Worm (Caenorhabditis elegans): ENCODE data around the gene F22F4.9.

The F22F4.9 gene

ce11 chrX:5987910-5988309 is 11.4 kb downstream of the F22F4.9 start:
- TF ChIP-seq pha-4 (GFP tag; IDR thresholded peaks at IDR 0.05) (no peak), pha-4 (tag; optimal IDR thresholded peaks at IDR 0.05) (no peak)

ce11 chrX:5985720-5986119 is 13.6 kb downstream of the F22F4.9 start:
- TF ChIP-seq attf-4 (tag; optimal IDR thresholded peaks at IDR 0.05), result no peak
- TF ChIP-seq tag-97 (GFP tag; IDR thresholded peaks at IDR 0.05), result no peak
- no peak for TF ChIP-seq php-3 (GFP tag; IDR thresholded peaks at IDR 0.05)
- TF ChIP-seq pqm-1 (tag; optimal IDR thresholded peaks at IDR 0.05), result peak; percentile 32
- no peak for TF ChIP-seq F37D6.2 (tag; optimal IDR thresholded peaks at IDR 0.05)
- TF ChIP-seq fos-1 (tag; optimal IDR thresholded peaks at IDR 0.05), result no peak
- no peak for TF ChIP-seq ctbp-1 (GFP tag; IDR thresholded peaks at IDR 0.05)
- TF ChIP-seq ceh-62 (tag; optimal IDR thresholded peaks at IDR 0.05), result no peak
- peak; percentile 6 for TF ChIP-seq hlh-11 (tag; optimal IDR thresholded peaks at IDR 0.05)
- no peak for TF ChIP-seq ztf-7 (tag; optimal IDR thresholded peaks at IDR 0.05)
- TF ChIP-seq tra-1 (GFP tag; IDR thresholded peaks at IDR 0.05), result no peak
- TF ChIP-seq nhr-28 (tag; optimal IDR thresholded peaks at IDR 0.05), result peak; percentile 20

DNA sequence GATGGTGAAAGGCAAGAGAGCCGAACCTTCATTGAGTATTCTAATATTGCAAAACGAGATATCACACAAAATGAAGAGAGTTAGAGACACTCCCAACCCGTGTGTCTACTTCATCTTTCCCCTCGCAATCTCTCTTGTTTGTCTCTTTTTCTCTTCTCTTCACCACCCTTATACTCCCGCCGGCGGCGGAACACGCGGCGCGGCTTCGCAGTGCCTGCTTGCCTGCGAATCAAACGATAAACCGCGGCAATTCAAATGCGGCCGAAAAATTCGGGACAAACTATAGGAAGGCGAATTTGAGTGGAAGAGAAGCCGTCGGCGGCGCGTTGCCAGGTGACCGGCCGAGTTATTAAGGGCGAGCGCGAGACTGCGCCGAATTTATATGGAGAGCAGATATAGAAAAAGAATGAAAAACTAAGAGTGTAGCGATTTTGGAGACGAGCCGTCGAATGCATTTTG is 14.7 kb downstream of the F22F4.9 start, which contains the start of gene klp-13:
Gene klp-13 (plus strand): TSS at position 409 of the 459 bp plus-strand sequence.
- no peak for TF ChIP-seq R02D3.7 (tag; optimal IDR thresholded peaks at IDR 0.05)
- peak; percentile 81 for TF ChIP-seq dmd-6 (GFP tag; IDR thresholded peaks at IDR 0.05)
- 0 out of 2 replicates have a peak, but pooled peaks have one; percentile 27 for TF ChIP-seq lin-1 (GFP tag; IDR thresholded peaks at IDR 0.05)
- TF ChIP-seq madf-9 (GFP tag; conservative IDR thresholded peaks at IDR 0.05), result peak; percentile 68; the same call in 1 of the 2 replicates
- TF ChIP-seq hif-1 (tag; optimal IDR thresholded peaks at IDR 0.05), result peak in 1 of 2 experiments; percentile 86
- no peak for TF ChIP-seq F49E8.2 (tag; optimal IDR thresholded peaks at IDR 0.05; ENCODE audit: borderline replicate concordance)
- TF ChIP-seq sdz-12 (GFP tag; optimal IDR thresholded peaks at IDR 0.05), result no peak
- peak; percentile 60 for TF ChIP-seq zfp-2 (tag; optimal IDR thresholded peaks at IDR 0.05)
- peak; percentile 7 to 87 for TF ChIP-seq lsy-2 (tag; optimal IDR thresholded peaks at IDR 0.05)
- no peak for TF ChIP-seq arid-1 (GFP tag; conservative IDR thresholded peaks at IDR 0.05)
- no peak for TF ChIP-seq mxl-2 (GFP tag; conservative IDR thresholded peaks at IDR 0.05)
- no peak for TF ChIP-seq mdt-29 (GFP tag; IDR thresholded peaks at IDR 0.05)
- TF ChIP-seq dmd-9 (GFP tag; IDR thresholded peaks at IDR 0.05), result no peak
- no peak for TF ChIP-seq aly-2 (tag; optimal IDR thresholded peaks at IDR 0.05)
- TF ChIP-seq dmd-8 (GFP tag; IDR thresholded peaks at IDR 0.05), result no peak
- no peak for TF ChIP-seq lir-3 (tag; optimal IDR thresholded peaks at IDR 0.05)
- TF ChIP-seq Y75B8A.6 (GFP tag; IDR thresholded peaks at IDR 0.05), result no peak
- TF ChIP-seq madf-5 (GFP tag; IDR thresholded peaks at IDR 0.05), result no peak
- TF ChIP-seq nhr-111 (GFP tag; optimal IDR thresholded peaks at IDR 0.05), result no peak
- peak; percentile 90 for TF ChIP-seq hlh-11 (tag; optimal IDR thresholded peaks at IDR 0.05)
- no peak for TF ChIP-seq ceh-32 (tag; optimal IDR thresholded peaks at IDR 0.05; ENCODE audit: poor library complexity)
- peak; percentile 83 for TF ChIP-seq aha-1 (tag)
- TF ChIP-seq daf-8 (GFP tag; IDR thresholded peaks at IDR 0.05), result no peak
- TF ChIP-seq lin-29 (GFP tag; IDR thresholded peaks at IDR 0.05), result no peak
- peak; percentile 88 for TF ChIP-seq dve-1 (tag; optimal IDR thresholded peaks at IDR 0.05; ENCODE audit: insufficient read depth)
- TF ChIP-seq set-16 (GFP tag; IDR thresholded peaks at IDR 0.05), result peak; percentile 86
- TF ChIP-seq ceh-20 (GFP tag; IDR thresholded peaks at IDR 0.05), result peak; percentile 66; the same call in 1 of the 2 replicates
- TF ChIP-seq pqm-1 (tag; optimal IDR thresholded peaks at IDR 0.05), result peak; percentile 21
- no peak for TF ChIP-seq gei-8 (GFP tag; optimal IDR thresholded peaks at IDR 0.05)
- TF ChIP-seq ceh-62 (tag; optimal IDR thresholded peaks at IDR 0.05), result no peak
- peak; percentile 84 for TF ChIP-seq nhr-6 (tag; optimal IDR thresholded peaks at IDR 0.05)
- peak in 1 of 2 experiments; percentile 86 for TF ChIP-seq ZK546.5 (tag; optimal IDR thresholded peaks at IDR 0.05)
- no peak for TF ChIP-seq zip-2 (tag; optimal IDR thresholded peaks at IDR 0.05)
- peak; percentile 75 for TF ChIP-seq ctbp-1 (GFP tag; IDR thresholded peaks at IDR 0.05)
- TF ChIP-seq skn-1 (tag; optimal IDR thresholded peaks at IDR 0.05), result no peak
- TF ChIP-seq daf-16 (GFP tag; optimal IDR thresholded peaks at IDR 0.05), result no peak
- TF ChIP-seq daf-16 (tag; optimal IDR thresholded peaks at IDR 0.05), result peak; percentile 85
- no peak for TF ChIP-seq attf-4 (tag; optimal IDR thresholded peaks at IDR 0.05)
- peak; percentile 93 for TF ChIP-seq mep-1 (tag; optimal IDR thresholded peaks at IDR 0.05)
